Worm (Caenorhabditis elegans): Measurements from ENCODE around the gene drl-1.

DNA sequence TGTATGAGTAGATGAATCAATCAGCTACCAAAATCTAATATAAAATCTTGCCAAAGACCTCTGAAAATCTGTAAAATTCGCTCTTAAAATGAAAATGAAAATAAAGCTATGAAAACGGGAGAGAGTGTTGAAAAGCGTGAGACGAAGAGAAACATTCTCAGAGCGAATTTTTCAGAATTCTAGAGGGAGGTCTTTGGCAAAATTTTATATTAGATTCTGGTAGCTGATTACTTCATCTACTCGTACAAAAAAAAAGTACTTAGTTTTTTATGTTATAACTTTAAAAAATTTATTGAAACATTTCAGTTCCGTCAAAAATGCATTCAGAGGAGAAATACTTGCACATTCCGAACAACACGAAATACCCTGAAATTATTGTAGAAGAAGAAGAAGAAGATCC, at the start of gene drl-1:
- TF ChIP-seq ham-2 (GFP tag; optimal IDR thresholded peaks at IDR 0.05) (no peak), nhr-237 (tag; optimal IDR thresholded peaks at IDR 0.05) (no peak), unc-62 (GFP tag; optimal IDR thresholded peaks at IDR 0.05) (no peak), nhr-12 (tag; optimal IDR thresholded peaks at IDR 0.05) (no peak), mls-2 (tag; optimal IDR thresholded peaks at IDR 0.05) (no peak)

All from whole organism, mixed stage, embryonic.